Worm (Caenorhabditis elegans): Measurements from ENCODE around the gene T24H10.4.

T24H10.4 gene

ce11 chrII:9116404-9116803 lies 7.1 kb downstream of the T24H10.4 start:
- TF ChIP-seq cog-1 (tag; optimal IDR thresholded peaks at IDR 0.05) = no peak
- no peak for TF ChIP-seq ztf-23 (GFP tag; IDR thresholded peaks at IDR 0.05)
- no peak for TF ChIP-seq klf-2 (GFP tag; conservative IDR thresholded peaks at IDR 0.05)
- TF ChIP-seq flt-1 (GFP tag; IDR thresholded peaks at IDR 0.05) = no peak
- no peak for TF ChIP-seq ztf-29 (GFP tag; IDR thresholded peaks at IDR 0.05)
- no peak for TF ChIP-seq med-1 (GFP tag; optimal IDR thresholded peaks at IDR 0.05; ENCODE audit: insufficient read depth)

ce11 chrII:9117789-9118242 lies 8.5 kb downstream of the T24H10.4 start:
- TF ChIP-seq flt-1 (GFP tag; IDR thresholded peaks at IDR 0.05) = no peak
- no peak for TF ChIP-seq klf-2 (GFP tag; conservative IDR thresholded peaks at IDR 0.05)
- TF ChIP-seq med-1 (GFP tag; optimal IDR thresholded peaks at IDR 0.05; ENCODE audit: insufficient read depth) = no peak
- TF ChIP-seq T22C8.4 (GFP tag; IDR thresholded peaks at IDR 0.05) = no peak
- TF ChIP-seq ztf-23 (GFP tag; IDR thresholded peaks at IDR 0.05) = no peak
- TF ChIP-seq ref-1 (GFP tag; conservative IDR thresholded peaks at IDR 0.05) = no peak
- no peak for TF ChIP-seq cog-1 (tag; optimal IDR thresholded peaks at IDR 0.05)
- no peak for TF ChIP-seq ztf-29 (GFP tag; IDR thresholded peaks at IDR 0.05)
- TF ChIP-seq tab-1 (GFP tag; IDR thresholded peaks at IDR 0.05) = no peak

- TF ChIP-seq klf-2 (GFP tag; conservative IDR thresholded peaks at IDR 0.05) (no peak), T22C8.4 (GFP tag; IDR thresholded peaks at IDR 0.05) (no peak), ztf-29 (GFP tag; IDR thresholded peaks at IDR 0.05) (no peak), cog-1 (tag; optimal IDR thresholded peaks at IDR 0.05) (no peak), tab-1 (GFP tag; IDR thresholded peaks at IDR 0.05) (no peak), flt-1 (GFP tag; IDR thresholded peaks at IDR 0.05) (no peak)
Measured at ce11 chrII:9120329-9120728, 11.0 kb downstream of the T24H10.4 start.

DNA sequence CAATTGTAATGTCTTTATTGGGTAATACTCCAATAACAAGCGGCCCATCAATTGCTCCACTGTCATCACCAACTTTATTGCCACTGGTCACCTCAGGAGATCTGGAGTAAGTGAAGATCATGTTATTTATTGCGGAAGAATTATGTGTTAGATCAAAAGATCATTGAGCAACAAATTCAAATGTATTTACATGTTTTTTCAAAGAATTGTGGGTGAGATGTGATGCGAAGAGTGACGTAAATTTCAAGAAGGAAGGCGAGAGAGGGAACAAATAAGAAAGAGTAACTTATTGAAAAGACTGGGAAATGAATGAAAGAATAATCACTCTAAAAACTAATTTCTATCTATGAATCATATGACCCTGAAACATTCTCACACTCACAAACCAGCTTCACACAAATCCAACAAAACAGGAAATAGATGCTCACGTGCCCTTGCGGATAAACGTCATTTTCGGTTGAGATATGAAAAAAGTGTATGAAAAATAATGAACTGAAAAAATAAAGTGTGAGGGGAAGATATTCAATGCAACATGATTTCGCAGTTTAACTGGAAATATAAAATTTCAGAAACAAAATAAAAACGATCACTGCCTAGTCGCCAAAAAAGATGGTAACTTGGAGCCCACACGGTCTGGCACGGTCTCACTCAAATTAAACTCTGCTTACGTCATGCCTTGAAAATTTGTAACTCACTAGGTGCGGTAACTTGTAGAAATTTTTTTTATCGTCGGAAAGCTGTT lies 11.7 kb downstream of the T24H10.4 start:
- TF ChIP-seq klf-2 (GFP tag; conservative IDR thresholded peaks at IDR 0.05) = no peak
- TF ChIP-seq med-1 (GFP tag; optimal IDR thresholded peaks at IDR 0.05; ENCODE audit: insufficient read depth) = no peak
- TF ChIP-seq flt-1 (GFP tag; IDR thresholded peaks at IDR 0.05) = no peak
- TF ChIP-seq ref-1 (GFP tag; conservative IDR thresholded peaks at IDR 0.05) = no peak
- TF ChIP-seq ztf-29 (GFP tag; IDR thresholded peaks at IDR 0.05) = no peak
- TF ChIP-seq ztf-23 (GFP tag; IDR thresholded peaks at IDR 0.05) = no peak
- TF ChIP-seq tab-1 (GFP tag; IDR thresholded peaks at IDR 0.05) = no peak
- TF ChIP-seq cog-1 (tag; optimal IDR thresholded peaks at IDR 0.05) = no peak
- TF ChIP-seq T22C8.4 (GFP tag; IDR thresholded peaks at IDR 0.05) = no peak

DNA sequence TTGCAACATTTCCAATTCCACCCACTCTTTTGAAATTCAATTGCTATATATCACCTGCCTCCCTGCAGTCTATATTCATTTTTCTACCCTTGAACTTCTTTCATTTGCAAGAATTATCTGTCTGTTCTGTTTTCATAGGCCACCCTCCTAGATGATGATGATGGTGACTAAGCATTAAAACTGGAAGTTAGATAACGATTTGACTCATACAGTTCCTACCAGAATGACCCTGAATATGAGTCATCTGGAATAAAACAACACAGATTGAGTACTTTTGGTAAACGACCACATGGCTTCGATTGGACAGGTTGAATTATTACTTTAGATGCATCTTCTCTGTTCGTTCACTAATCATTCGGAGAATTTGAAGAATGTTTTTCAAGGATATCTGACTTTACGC lies 15.0 kb downstream of the T24H10.4 start:
- TF ChIP-seq ztf-23 (GFP tag; IDR thresholded peaks at IDR 0.05) (no peak), flt-1 (GFP tag; IDR thresholded peaks at IDR 0.05) (no peak), klf-2 (GFP tag; conservative IDR thresholded peaks at IDR 0.05) (no peak)

DNA sequence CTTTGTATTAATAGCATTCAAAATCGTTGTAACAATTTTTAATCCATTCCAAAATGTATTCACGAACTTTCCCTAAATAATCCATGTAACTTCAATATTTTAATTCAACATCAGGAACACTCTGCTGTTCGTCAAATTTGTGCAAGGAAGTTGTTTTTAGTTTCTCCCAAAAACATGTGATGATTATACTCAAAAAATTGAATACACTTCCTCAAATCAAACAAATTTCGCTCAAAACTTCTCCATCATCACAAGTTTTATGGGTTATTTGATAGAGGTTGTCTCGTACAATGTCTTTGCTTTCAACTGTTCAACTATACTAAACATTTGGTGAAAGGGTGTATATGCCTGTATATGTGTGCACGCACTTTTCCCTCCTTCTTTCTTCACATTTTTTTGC lies 15.7 kb downstream of the T24H10.4 start:
- no peak for TF ChIP-seq flt-1 (GFP tag; IDR thresholded peaks at IDR 0.05)
- TF ChIP-seq klf-2 (GFP tag; conservative IDR thresholded peaks at IDR 0.05) = no peak
- no peak for TF ChIP-seq T22C8.4 (GFP tag; IDR thresholded peaks at IDR 0.05)
- no peak for TF ChIP-seq ztf-29 (GFP tag; IDR thresholded peaks at IDR 0.05)
- no peak for TF ChIP-seq cog-1 (tag; optimal IDR thresholded peaks at IDR 0.05)
- TF ChIP-seq med-1 (GFP tag; optimal IDR thresholded peaks at IDR 0.05; ENCODE audit: insufficient read depth) = no peak
- no peak for TF ChIP-seq tab-1 (GFP tag; IDR thresholded peaks at IDR 0.05)
- TF ChIP-seq ztf-23 (GFP tag; IDR thresholded peaks at IDR 0.05) = no peak

- TF ChIP-seq ref-1 (GFP tag; conservative IDR thresholded peaks at IDR 0.05) (no peak), tab-1 (GFP tag; IDR thresholded peaks at IDR 0.05) (no peak), cog-1 (tag; optimal IDR thresholded peaks at IDR 0.05) (no peak), klf-2 (GFP tag; conservative IDR thresholded peaks at IDR 0.05) (no peak), T22C8.4 (GFP tag; IDR thresholded peaks at IDR 0.05) (no peak), ztf-23 (GFP tag; IDR thresholded peaks at IDR 0.05) (no peak), ztf-29 (GFP tag; IDR thresholded peaks at IDR 0.05) (no peak), med-1 (GFP tag; optimal IDR thresholded peaks at IDR 0.05; ENCODE audit: insufficient read depth) (no peak), flt-1 (GFP tag; IDR thresholded peaks at IDR 0.05) (no peak)
Measured at ce11 chrII:9126965-9127364, 17.6 kb downstream of the T24H10.4 start.

DNA sequence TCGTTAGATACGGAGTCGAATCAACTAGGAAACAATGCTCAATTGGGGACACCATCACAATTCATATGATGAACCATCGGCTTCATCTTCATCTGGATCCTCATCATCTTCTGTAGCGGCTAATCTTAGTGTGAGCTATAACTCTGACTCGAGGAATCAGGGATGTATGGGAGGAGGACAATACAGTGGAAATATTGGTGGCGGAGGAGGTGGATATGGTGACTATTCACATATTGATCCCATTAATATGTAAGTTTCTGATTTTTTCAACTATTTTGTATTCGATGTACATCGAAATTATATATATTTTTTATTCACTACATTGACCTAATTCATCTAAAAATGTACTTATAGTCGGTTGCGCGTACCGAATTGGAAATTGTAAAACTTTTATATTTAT lies 18.0 kb downstream of the T24H10.4 start:
- TF ChIP-seq ztf-23 (GFP tag; IDR thresholded peaks at IDR 0.05) (no peak), klf-2 (GFP tag; conservative IDR thresholded peaks at IDR 0.05) (no peak), T22C8.4 (GFP tag; IDR thresholded peaks at IDR 0.05) (no peak), tab-1 (GFP tag; IDR thresholded peaks at IDR 0.05) (no peak), flt-1 (GFP tag; IDR thresholded peaks at IDR 0.05) (no peak), cog-1 (tag; optimal IDR thresholded peaks at IDR 0.05) (no peak), ref-1 (GFP tag; conservative IDR thresholded peaks at IDR 0.05) (no peak), med-1 (GFP tag; optimal IDR thresholded peaks at IDR 0.05; ENCODE audit: insufficient read depth) (no peak), ztf-29 (GFP tag; IDR thresholded peaks at IDR 0.05) (no peak)

- TF ChIP-seq ref-1 (GFP tag; conservative IDR thresholded peaks at IDR 0.05) (no peak), cog-1 (tag; optimal IDR thresholded peaks at IDR 0.05) (no peak), ztf-23 (GFP tag; IDR thresholded peaks at IDR 0.05) (no peak), med-1 (GFP tag; optimal IDR thresholded peaks at IDR 0.05; ENCODE audit: insufficient read depth) (no peak), tab-1 (GFP tag; IDR thresholded peaks at IDR 0.05) (no peak), klf-2 (GFP tag; conservative IDR thresholded peaks at IDR 0.05) (no peak), ztf-29 (GFP tag; IDR thresholded peaks at IDR 0.05) (no peak), T22C8.4 (GFP tag; IDR thresholded peaks at IDR 0.05) (no peak), flt-1 (GFP tag; IDR thresholded peaks at IDR 0.05) (no peak)
Measured at ce11 chrII:9128132-9128531, 18.8 kb downstream of the T24H10.4 start.

ce11 chrII:9130339-9130738 lies 21.0 kb downstream of the T24H10.4 start:
- TF ChIP-seq cog-1 (tag; optimal IDR thresholded peaks at IDR 0.05) (no peak), flt-1 (GFP tag; IDR thresholded peaks at IDR 0.05) (no peak), ztf-23 (GFP tag; IDR thresholded peaks at IDR 0.05) (no peak), med-1 (GFP tag; optimal IDR thresholded peaks at IDR 0.05; ENCODE audit: insufficient read depth) (no peak), ztf-29 (GFP tag; IDR thresholded peaks at IDR 0.05) (no peak), klf-2 (GFP tag; conservative IDR thresholded peaks at IDR 0.05) (no peak), tab-1 (GFP tag; IDR thresholded peaks at IDR 0.05) (no peak), ref-1 (GFP tag; conservative IDR thresholded peaks at IDR 0.05) (no peak), T22C8.4 (GFP tag; IDR thresholded peaks at IDR 0.05) (no peak)

All from whole organism, midembryonic.